Worm (Caenorhabditis elegans): ENCODE measurements around the gene spat-2.
"Not testable (repeated sequence)": the region's sequence is repeated elsewhere in the genome, so short reads cannot be mapped to it uniquely, and the experiment has no call there.

DNA sequence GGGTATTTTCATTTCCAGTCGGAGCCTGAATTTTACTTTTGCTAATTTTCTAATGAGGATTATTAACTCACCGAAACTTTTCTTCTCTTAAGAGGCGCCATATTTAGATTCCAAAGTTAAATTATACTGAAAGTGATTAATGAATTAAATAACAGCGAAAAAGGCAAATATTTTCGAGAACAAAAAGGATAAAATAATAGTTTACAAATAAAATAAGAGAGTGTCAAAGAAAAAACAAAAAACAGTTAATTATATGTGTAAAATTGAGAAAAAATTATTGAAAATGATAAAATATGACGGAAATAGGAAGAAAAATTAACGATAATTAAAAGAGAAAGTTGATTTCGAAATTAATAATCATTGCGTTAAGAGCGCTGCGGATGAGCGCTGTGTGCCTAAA lies 7.4 kb upstream of the spat-2 start, which contains the start of gene Y48A6B.8:
- TF ChIP-seq B0310.2 (tag; optimal IDR thresholded peaks at IDR 0.05); ets-7 (tag; optimal IDR thresholded peaks at IDR 0.05); ama-1 (optimal IDR thresholded peaks at IDR 0.05); sea-1 (GFP tag; conservative IDR thresholded peaks at IDR 0.05); hnd-1 (tag; optimal IDR thresholded peaks at IDR 0.05); ceh-36 (tag; optimal IDR thresholded peaks at IDR 0.05); scrt-1 (GFP tag; IDR thresholded peaks at IDR 0.05); F13C5.2 (tag; optimal IDR thresholded peaks at IDR 0.05); tbx-11 (GFP tag; IDR thresholded peaks at IDR 0.05); ceh-13 (GFP tag; optimal IDR thresholded peaks at IDR 0.05); flt-1 (GFP tag; IDR thresholded peaks at IDR 0.05); aly-1 (tag; optimal IDR thresholded peaks at IDR 0.05); tra-4 (tag; optimal IDR thresholded peaks at IDR 0.05): not testable (repeated sequence)
